Fruit fly (Drosophila melanogaster) whole organism, larva: ENCODE measurements around the gene CG44038.

ENCODE experiments used
- noc ChIP-seq: fragments of 200-800 bp; sonication (Bioruptor generic); optimal IDR thresholded peaks from 3 replicates; lab custom pipeline; 2019; ENCODE audit warnings: missing biosample characterization, mild to moderate bottlenecking, missing genetic modification characterization, moderate library complexity

Gene CG44038

DNA sequence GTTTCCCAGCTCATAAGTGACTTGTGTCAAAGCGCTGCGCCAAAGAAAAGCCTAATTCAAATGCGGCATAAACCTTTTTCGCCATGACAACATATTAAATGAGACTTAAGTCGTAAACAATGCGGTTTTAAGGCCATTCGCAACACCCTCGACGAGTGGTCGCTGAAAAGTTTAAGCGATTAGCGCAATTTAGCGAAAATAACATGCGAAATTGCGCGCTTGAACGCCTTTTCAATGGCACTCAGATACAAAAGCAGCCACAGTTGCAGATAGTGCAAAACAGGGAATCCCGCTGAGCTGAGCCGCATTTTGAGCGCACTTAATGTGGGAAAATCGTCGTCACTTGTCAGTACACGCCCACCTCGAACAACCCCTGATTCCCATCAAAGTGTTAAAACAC is at the start of gene CG44038:
TSS of gene CG44038 (plus strand) at position 301 of the 400 bp plus-strand sequence.
- TF ChIP-seq noc, result no peak

DNA sequence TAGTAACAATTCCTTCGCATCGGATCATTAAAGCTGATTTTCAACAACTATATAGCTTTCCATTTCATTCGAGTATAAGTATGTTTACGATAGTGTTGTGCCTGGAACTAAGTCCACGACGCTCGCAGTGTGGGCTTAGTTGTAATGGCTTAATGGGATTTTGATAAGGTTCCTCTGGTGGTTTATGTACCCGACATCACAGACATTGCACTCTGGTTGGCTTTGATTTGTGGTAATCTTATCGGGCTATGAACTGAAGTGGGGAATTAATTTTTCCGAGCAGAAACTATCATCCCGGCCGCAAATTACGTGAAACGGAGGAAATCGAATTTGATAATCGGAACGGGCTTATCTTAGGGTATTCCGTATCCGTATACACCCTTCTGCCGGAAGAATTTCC is 49.2 kb upstream of the CG44038 start:
- TF ChIP-seq noc, result no peak

DNA sequence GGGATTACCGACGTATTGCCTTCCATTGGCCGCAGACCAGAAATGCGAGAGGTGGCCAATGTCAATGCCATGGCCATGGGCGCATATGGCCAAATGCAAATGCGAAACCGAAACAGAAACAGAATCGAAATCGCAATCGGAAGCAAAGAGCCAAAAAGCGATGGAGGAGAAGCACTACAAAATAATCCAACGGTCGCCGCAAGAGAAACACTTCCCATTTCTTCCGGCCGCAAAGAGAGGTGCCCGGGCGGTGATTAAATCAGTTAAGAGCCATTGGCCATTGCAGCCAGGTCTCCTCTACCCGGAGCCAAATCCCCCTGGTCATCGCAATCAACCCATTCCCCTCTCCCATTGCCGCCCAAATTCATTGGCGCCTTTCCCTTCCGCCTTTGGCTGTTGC is 46.6 kb upstream of the CG44038 start, which contains the start of gene CG14742:
TSS of gene CG14742 (plus strand) at position 301 of the 400 bp plus-strand sequence.
- TF ChIP-seq noc, result no peak

DNA sequence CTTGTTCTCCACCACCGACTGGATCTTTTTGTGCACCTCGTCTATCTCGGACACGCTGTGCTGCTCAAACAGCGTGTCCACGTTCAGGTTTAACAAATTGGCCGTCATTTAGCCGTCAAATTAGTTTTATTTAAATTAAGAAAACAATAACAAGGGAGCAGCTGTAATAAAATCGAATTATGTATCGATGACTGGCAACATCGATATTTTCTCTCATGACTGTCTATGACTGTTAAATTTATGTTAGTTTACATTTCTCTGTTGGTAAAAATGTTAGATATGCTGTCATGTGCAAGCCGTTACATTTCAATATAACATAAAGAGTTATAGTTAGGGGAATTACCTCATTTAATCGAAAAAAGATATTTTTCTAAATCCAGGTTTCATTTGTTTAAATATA is 41.3 kb upstream of the CG44038 start, which contains the start of gene Cog1:
TSS of gene Cog1 (minus strand) at position 190 of the 400 bp plus-strand sequence.
- no peak for TF ChIP-seq noc

DNA sequence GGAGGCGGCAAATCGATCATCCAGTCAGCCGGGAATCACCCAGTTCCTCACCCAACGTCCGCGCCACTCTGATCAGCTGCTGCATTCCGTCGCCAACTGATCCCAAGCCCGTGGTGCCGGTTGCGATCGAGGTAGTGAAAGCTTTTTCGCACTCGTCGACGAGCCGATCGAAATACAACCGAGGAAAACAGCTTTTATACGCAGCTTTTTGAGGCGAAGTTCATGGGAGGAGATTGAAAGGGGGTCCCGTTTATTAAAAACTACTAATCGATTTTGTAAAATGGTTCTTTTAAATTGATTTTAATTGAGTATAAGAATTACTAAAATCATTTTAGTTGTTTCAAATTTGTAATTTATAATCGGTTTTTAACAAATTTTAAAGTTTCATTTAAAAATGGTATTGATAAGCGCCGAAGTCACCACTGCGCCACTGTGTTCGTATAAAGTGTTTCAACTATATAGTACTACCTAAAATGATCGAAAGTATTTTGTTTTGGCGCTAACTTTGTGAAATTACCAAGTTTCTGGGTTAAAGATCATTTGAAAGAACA is 39.3 kb upstream of the CG44038 start, which contains the start of gene CG4860:
TSS of gene CG4860 (minus strand) at position 99 of the 551 bp plus-strand sequence.
- TF ChIP-seq noc, result peak; percentile 91

DNA sequence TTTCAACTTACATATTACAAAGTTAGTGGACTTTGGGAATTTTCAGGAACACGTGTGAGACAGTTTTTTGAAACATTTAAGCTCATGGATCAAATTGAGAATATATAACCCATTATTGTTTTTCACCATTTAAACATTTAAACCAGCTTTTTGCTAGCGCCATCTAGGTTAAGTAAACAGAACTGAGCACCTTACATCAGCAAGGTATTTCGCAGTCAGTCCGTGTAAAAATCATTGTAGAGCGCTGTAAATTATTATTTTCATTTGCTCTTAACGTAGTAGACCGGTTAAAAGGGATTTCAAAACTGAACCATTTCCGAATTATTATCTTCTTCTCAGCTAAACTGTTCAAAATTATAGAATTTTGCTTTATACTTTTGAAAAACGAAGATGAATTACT is 38.7 kb upstream of the CG44038 start, which contains the start of gene Rsbp15:
TSS of gene Rsbp15 (plus strand) at position 295 of the 400 bp plus-strand sequence.
- TF ChIP-seq noc, result no peak

DNA sequence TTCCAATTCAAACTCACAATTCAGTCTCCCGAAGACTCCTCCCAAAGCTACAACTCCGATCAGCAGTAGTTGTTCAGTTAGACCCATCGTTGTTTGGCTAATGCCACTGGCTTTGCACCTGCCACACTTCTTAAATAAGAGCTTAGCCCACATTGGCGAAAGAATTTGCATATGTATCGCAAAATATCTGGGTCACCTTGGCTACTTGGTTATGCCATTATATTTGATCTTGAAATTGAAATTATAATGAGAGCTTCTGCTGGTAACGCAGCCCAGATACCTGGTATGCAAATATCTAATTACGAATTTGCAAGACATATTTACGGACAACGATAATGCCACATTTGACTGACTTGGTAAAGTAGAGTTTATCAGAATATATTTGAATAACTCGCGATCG is 35.9 kb upstream of the CG44038 start, which contains the start of gene CG17404:
TSS of gene CG17404 (minus strand) at position 101 of the 400 bp plus-strand sequence.
- no peak for TF ChIP-seq noc

DNA sequence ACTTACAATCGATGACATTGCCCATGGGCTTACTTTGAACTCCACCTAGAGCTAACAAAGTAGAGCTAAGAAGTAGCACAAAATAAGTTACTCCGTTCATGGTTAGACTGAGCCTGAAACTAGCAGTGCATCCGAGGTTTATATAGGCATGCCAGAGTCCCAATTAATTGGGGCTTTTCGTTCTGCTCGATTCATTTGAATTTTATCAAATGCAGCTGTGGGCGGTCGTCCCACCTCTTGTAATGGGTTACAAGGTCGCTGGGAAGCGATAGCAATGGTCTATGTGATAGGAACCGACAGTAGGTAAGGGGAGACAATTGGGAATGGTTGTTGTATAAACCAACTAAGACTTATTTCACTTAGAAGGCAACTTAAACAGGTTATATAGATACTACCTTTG is 34.5 kb upstream of the CG44038 start, which contains the start of gene CG12256:
TSS of gene CG12256 (minus strand) at position 101 of the 400 bp plus-strand sequence.
- no peak for TF ChIP-seq noc

DNA sequence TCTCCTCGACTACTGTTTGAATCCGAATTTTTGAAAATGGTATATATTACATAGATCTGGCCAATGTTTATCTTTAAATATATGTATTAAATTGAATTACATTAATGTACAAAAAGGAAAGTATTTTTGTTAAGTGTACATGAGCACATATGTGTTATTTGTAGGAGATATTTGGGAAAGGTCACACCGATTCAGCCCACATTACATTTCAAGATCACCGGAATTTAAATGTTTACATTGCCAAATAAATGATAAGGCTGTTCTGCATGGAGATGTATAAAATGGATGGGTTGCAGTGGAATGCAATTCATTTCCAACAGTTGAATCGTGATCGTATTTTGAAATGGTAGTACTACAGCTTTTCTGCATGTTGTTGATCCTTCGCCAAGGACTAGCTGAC is 31.7 kb upstream of the CG44038 start, which contains the start of gene CG3916:
TSS of gene CG3916 (plus strand) at position 301 of the 400 bp plus-strand sequence.
- no peak for TF ChIP-seq noc

DNA sequence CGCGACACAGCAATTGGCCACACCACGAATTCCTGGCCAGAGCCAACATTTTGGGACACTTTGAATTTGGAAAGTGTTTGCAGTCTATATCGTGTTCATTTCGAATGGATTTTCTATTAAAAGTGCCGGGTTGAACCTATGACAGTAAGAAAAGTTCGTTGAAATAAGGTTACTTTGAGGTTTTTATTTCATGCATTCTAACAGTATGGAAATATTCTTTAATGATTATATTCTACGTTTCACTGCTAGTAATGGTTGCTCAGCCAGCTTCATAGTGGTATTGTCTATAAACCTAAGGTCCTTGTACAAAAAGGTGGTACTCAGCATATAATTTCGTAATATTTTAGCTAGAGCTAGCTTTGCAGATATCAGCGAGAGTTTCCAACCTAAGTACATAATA is 28.1 kb upstream of the CG44038 start, which contains the start of gene Pglym87:
TSS of gene Pglym87 (minus strand) at position 101 of the 400 bp plus-strand sequence.
- TF ChIP-seq noc, result no peak

DNA sequence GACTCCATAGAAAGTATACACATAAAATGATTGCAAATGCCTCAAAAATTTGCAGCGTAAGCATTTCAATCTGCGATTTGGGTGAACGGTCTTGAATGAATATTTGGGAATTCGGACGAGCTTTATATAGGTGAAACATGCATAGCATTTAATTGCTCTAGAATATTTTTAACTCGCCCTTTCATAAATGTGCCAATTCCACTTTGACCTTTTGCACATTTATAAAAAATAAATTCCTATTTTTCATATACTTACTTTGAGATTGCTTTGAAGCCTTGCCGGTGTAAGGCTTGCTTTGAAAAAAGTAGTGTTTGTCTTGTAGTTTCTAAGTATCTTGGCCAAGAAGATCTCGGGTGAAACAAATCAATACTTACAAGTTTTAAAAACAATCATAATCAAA is 26.2 kb upstream of the CG44038 start, which contains the start of gene Cyp313a5:
TSS of gene Cyp313a5 (minus strand) at position 101 of the 400 bp plus-strand sequence.
- TF ChIP-seq noc, result no peak

DNA sequence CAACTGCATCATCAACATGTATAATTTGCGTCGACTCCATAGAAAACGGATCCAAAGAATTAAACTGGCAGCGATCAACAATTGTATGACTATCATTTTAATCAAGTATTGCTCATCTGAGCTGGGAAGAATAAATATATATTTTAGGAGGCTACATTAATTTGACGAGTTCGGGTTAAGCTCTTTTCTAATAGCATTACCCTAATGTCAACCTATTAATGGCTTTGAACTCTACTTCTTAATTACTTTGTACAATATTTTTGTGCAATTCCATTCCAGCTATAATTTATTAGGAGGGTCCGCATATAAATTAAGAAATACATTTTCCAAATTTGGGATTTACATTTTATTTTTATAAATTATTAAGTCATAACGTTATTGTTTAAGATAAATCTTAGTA is 24.0 kb upstream of the CG44038 start, which contains the start of gene Cyp313a2:
TSS of gene Cyp313a2 (minus strand) at position 101 of the 400 bp plus-strand sequence.
- TF ChIP-seq noc, result no peak

DNA sequence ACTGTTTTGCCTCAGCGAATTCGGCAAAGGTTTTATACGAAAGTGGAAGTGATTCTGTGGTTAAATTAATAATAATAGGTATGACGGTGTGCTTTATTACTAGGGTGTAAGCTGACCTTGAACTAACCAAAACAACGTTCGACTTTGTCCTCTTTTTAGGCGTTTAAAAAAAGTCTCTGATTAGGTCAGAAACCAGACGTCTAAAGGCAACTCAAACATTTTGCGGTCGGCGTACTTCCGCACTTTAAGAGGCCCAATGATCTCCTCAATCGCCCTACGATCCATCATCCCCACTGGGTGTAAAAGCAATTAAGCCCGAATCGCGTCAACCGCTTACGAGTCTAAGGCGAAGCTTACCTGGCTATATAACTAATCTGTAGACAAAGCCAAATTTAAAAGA is 21.6 kb upstream of the CG44038 start, which contains the start of gene Cyp313a3:
TSS of gene Cyp313a3 (minus strand) at position 101 of the 400 bp plus-strand sequence.
- no peak for TF ChIP-seq noc

DNA sequence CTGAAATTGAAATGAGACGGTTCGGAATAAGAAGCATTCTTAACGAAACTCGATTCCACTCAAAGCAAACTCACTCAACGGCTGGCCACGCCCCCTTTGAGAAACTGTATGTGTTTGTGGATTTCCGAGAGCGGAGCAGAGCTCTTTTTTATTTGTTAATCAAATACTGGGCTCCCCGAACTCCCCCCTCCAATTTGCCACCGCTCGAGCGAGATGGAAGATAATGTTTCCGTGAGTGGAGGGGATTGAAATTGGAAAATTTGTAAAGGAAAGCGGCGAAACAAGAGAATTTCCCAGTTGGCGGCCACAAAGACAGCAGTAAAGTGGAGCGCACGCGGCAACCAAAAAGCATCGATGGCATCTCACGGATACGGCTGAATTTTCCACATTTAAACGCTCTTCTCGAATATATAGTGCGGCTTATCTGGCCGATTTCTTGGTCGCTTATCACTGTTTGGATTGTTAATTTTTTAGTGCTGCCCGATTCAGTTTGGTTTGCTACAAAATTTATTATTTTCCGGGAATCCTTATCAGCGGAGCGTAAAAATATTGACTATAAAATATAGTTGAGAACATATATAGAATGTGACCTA is 16.2 kb upstream of the CG44038 start:
- peak; percentile 70 for TF ChIP-seq noc

DNA sequence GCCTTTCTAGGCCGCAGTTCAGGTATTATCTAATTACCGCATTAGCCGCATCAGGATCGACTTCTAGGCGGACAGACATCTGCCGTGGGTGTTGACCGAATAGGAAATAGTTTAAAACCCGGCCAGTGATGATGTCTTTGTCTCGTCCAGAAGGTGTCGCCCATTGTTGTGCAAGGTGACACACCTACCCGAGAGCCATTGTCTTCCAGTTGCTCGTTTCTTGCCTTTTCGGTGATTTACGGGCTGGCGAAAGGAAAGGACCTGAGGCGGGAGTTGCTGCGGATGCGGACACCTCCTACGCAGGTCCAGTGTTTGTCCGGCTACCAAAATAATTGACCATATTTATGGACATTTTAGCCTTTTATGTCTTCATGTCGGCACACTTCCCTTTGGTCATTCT is 12.5 kb upstream of the CG44038 start:
- TF ChIP-seq noc, result no peak

DNA sequence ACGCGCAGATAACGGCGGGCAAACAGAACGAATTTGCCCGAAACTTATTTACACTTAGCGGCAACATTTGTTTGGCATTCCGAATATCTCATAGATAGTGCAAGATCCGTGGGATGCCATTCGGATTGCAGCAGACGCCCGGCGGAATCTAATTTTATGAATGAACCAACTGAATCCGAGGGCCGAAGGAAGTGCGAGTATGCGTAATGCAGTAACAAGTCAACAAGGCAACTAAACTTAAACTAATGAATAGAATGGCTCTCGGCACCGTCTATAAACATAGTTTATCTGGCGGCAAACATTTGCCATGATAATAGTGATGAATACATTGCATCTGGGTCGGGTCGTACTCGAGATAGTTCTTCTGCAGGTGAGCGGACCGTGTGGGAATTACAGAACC is 10.6 kb upstream of the CG44038 start:
- no peak for TF ChIP-seq noc

DNA sequence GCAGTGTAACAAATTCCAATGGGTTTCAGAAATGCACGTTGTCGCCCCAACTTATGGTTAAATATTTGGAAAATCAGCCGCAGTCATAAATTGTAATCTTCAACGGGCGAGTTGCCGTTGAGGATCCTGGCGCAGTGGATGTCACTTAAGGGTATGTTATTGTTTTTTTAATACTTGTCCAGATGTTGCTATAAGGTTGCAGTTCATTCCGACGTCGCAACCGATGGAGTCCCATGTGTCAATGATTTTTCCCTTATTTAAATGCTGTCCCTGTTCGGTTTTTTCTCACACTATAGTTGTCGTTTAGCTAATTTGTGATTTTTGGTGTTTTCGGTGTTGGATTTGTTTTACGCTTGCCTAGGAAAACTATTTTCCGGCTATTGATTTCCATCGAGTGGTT is 9.2 kb upstream of the CG44038 start:
- TF ChIP-seq noc, result no peak
